Fruit fly (Drosophila melanogaster) whole organism, embryonic: Measurements from ENCODE around the gene CG32195.

Experiments used
- CG10321 ChIP-seq: fragments of 200-800 bp; sonication (Bioruptor generic); IDR thresholded peaks from 2 replicates; pipeline ENCODE4 v1.3.6; 2022; ENCODE audit warnings: missing biosample characterization, missing genetic modification characterization
- CG10979 ChIP-seq: fragments of 200-800 bp; sonication (Bioruptor generic); optimal IDR thresholded peaks from 2 replicates; lab custom pipeline; 2018; ENCODE audit warnings: missing biosample characterization, mild to moderate bottlenecking, missing genetic modification characterization, moderate library complexity
- CG13123 ChIP-seq: fragments of 200-800 bp; sonication (Bioruptor generic); optimal IDR thresholded peaks from 2 replicates; lab custom pipeline; 2016; ENCODE audit warnings: missing biosample characterization, missing genetic modification characterization
- CG13624 ChIP-seq: fragments of 200-800 bp; sonication (Bioruptor generic); optimal IDR thresholded peaks from 2 replicates; lab custom pipeline; 2016; ENCODE audit warnings: missing biosample characterization, missing genetic modification characterization
- CG13894 ChIP-seq: fragments of 200-800 bp; sonication (Bioruptor generic); optimal IDR thresholded peaks from 3 replicates; lab custom pipeline; 2018; ENCODE audit warnings: missing biosample characterization, mild to moderate bottlenecking, missing genetic modification characterization, moderate library complexity
- CG14014 ChIP-seq: fragments of 200-800 bp; sonication (Bioruptor generic); IDR thresholded peaks from 2 replicates; pipeline ENCODE4 v1.3.6; 2022; ENCODE audit warnings: missing biosample characterization, missing genetic modification characterization
- CG14050 ChIP-seq: fragments of 200-800 bp; sonication (Bioruptor generic); IDR thresholded peaks from 3 replicates; pipeline ENCODE4 v1.3.6; 2022; ENCODE audit warnings: missing biosample characterization, missing genetic modification characterization
- CG15011 ChIP-seq: fragments of 200-800 bp; sonication (Bioruptor generic); optimal IDR thresholded peaks from 3 replicates; lab custom pipeline; 2018; ENCODE audit warnings: missing biosample characterization, mild to moderate bottlenecking, missing genetic modification characterization
- CG15601 ChIP-seq: fragments of 200-800 bp; sonication (Bioruptor generic); optimal IDR thresholded peaks from 3 replicates; lab custom pipeline; 2019; ENCODE audit warnings: missing biosample characterization, mild to moderate bottlenecking, missing genetic modification characterization, moderate library complexity
- CG18764 ChIP-seq: fragments of 200-800 bp; sonication (Bioruptor generic); optimal IDR thresholded peaks from 3 replicates; lab custom pipeline; 2016; ENCODE audit warnings: missing biosample characterization, missing genetic modification characterization
- CG2875 ChIP-seq: fragments of 200-800 bp; sonication (Bioruptor generic); optimal IDR thresholded peaks from 2 replicates; lab custom pipeline; 2017; ENCODE audit warnings: missing biosample characterization, mild to moderate bottlenecking, missing genetic modification characterization, missing genetic modification reagents
- CG31441 ChIP-seq: fragments of 200-800 bp; sonication (Bioruptor generic); IDR thresholded peaks from 2 replicates; pipeline ENCODE4 v1.3.6; 2022; ENCODE audit warnings: missing biosample characterization, missing genetic modification characterization
- CG3726 ChIP-seq: fragments of 200-800 bp; sonication (Bioruptor generic); IDR thresholded peaks from 3 replicates; pipeline ENCODE4, ENCODE4 v1.3.6; 2022; ENCODE audit warnings: missing biosample characterization, missing genetic modification characterization
- CG3838 ChIP-seq: fragments of 200-800 bp; sonication (Bioruptor generic); optimal IDR thresholded peaks from 3 replicates; lab custom pipeline; 2016; ENCODE audit warnings: missing biosample characterization, missing genetic modification characterization
- CG8765 ChIP-seq: fragments of 200-800 bp; sonication (Bioruptor generic); IDR thresholded peaks from 2 replicates; pipeline ENCODE4 v1.3.6; 2022; ENCODE audit warnings: missing biosample characterization, missing genetic modification characterization
- CG8924 ChIP-seq: fragments of 200-800 bp; optimal IDR thresholded peaks from 3 replicates; lab custom pipeline; 2019; ENCODE audit warnings: missing biosample characterization, mild to moderate bottlenecking, missing genetic modification characterization, moderate library complexity
- CG9876 ChIP-seq: fragments of 200-800 bp; sonication (Bioruptor generic); optimal IDR thresholded peaks from 2 replicates; lab custom pipeline; 2016; ENCODE audit warnings: missing biosample characterization, missing genetic modification characterization
- Dbx ChIP-seq: fragments of 200-800 bp; sonication (Bioruptor generic); IDR thresholded peaks from 3 replicates; pipeline ENCODE4 v1.3.6; 2022; ENCODE audit warnings: missing biosample characterization, missing genetic modification characterization
- Dll ChIP-seq: fragments of 200-800 bp; sonication (Bioruptor generic); IDR thresholded peaks from 4 replicates; pipeline ENCODE4 v1.3.6; 2022; ENCODE audit warnings: missing biosample characterization, missing genetic modification characterization; ENCODE audit not compliant: partially characterized antibody
- Eip74EF ChIP-seq, 2 experiments: fragments of 200-800 bp in 1 of 2; fragments of >200 bp in 1 of 2; sonication (Bioruptor generic) in 1 of 2; optimal IDR thresholded peaks; 2 replicates each; lab custom pipeline; 2017 to 2019; ENCODE audit warnings: missing biosample characterization in 2 of 2, missing genetic modification characterization in 2 of 2, mild to moderate bottlenecking in 1 of 2, moderate library complexity in 1 of 2
- Ets97D ChIP-seq: fragments of 200-800 bp; sonication (Bioruptor generic); optimal IDR thresholded peaks from 3 replicates; lab custom pipeline; 2016; ENCODE audit warnings: missing biosample characterization, missing genetic modification characterization
- HLHmδ ChIP-seq: fragments of 200-800 bp; sonication (Bioruptor generic); optimal IDR thresholded peaks from 2 replicates; lab custom pipeline; 2018; ENCODE audit warnings: missing biosample characterization, mild to moderate bottlenecking, missing genetic modification characterization, moderate library complexity
- MBD-R2 ChIP-seq: fragments of 200-800 bp; sonication (Bioruptor generic); IDR thresholded peaks from 2 replicates; pipeline ENCODE4 v1.3.6; 2022; ENCODE audit warnings: missing biosample characterization, missing genetic modification characterization
- Med ChIP-seq: fragments of 200-800 bp; sonication (Bioruptor generic); peaks from one replicate; lab custom pipeline; 2016; ENCODE audit warnings: missing biosample characterization, missing genetic modification characterization, mild to moderate bottlenecking, inconsistent platforms, moderate library complexity
- NC2α ChIP-seq: fragments of 200-800 bp; sonication (Bioruptor generic); optimal IDR thresholded peaks from 2 replicates; lab custom pipeline; 2016; ENCODE audit warnings: missing biosample characterization, missing genetic modification characterization
- Oli ChIP-seq: fragments of 200-800 bp; sonication (Bioruptor generic); optimal IDR thresholded peaks from 2 replicates; lab custom pipeline; 2018; ENCODE audit warnings: missing biosample characterization, mild to moderate bottlenecking, missing genetic modification characterization, moderate library complexity
- Six4 ChIP-seq: fragments of 200-800 bp; sonication (Bioruptor generic); optimal IDR thresholded peaks from 2 replicates; lab custom pipeline; 2016; ENCODE audit warnings: missing biosample characterization, missing genetic modification characterization
- Usf ChIP-seq: fragments of 200-800 bp; sonication (Bioruptor generic); optimal IDR thresholded peaks from 2 replicates; lab custom pipeline; 2017; ENCODE audit warnings: missing genotype, missing biosample characterization, missing genetic modification characterization
- Vsx1 ChIP-seq: fragments of 200-800 bp; sonication (Bioruptor generic); optimal IDR thresholded peaks from 2 replicates; lab custom pipeline; 2017; ENCODE audit warnings: missing biosample characterization, mild to moderate bottlenecking, missing genetic modification characterization, missing genetic modification reagents
- ap ChIP-seq: fragments of 200-800 bp; sonication (Bioruptor generic); IDR thresholded peaks from 2 replicates; pipeline ENCODE4 v1.3.6; 2022; ENCODE audit warnings: missing biosample characterization, missing genetic modification characterization
- az2 ChIP-seq: fragments of 200-800 bp; sonication (Bioruptor generic); optimal IDR thresholded peaks from 3 replicates; lab custom pipeline; 2016; ENCODE audit warnings: missing biosample characterization, missing genetic modification characterization
- bigmax ChIP-seq: fragments of 200-800 bp; sonication (Bioruptor generic); optimal IDR thresholded peaks from 2 replicates; lab custom pipeline; 2018; ENCODE audit warnings: missing biosample characterization, mild to moderate bottlenecking, missing genetic modification characterization
- chm ChIP-seq: fragments of 200-800 bp; sonication (Bioruptor generic); IDR thresholded peaks from 2 replicates; pipeline ENCODE4 v1.3.6; 2022; ENCODE audit warnings: missing biosample characterization, missing genetic modification characterization
- crp ChIP-seq, 2 experiments: fragments of 200-800 bp; sonication (Bioruptor generic); optimal IDR thresholded peaks; 2 replicates in 1 of 2; 3 replicates in 1 of 2; lab custom pipeline; 2017; ENCODE audit warnings: missing biosample characterization in 2 of 2, missing genetic modification characterization in 2 of 2, mild to moderate bottlenecking in 1 of 2, moderate library complexity in 1 of 2
- dmrt11E ChIP-seq: fragments of 200-800 bp; sonication (Bioruptor generic); optimal IDR thresholded peaks from 3 replicates; lab custom pipeline; 2018; ENCODE audit warnings: missing biosample characterization, mild to moderate bottlenecking, missing genetic modification characterization, moderate library complexity
- fd102C ChIP-seq: fragments of 200-800 bp; sonication (Bioruptor generic); optimal IDR thresholded peaks from 2 replicates; lab custom pipeline; 2018; ENCODE audit warnings: missing biosample characterization, mild to moderate bottlenecking, missing genetic modification characterization, moderate library complexity
- fd3F ChIP-seq: fragments of 200-800 bp; sonication (Bioruptor generic); optimal IDR thresholded peaks from 2 replicates; lab custom pipeline; 2018; ENCODE audit warnings: missing biosample characterization, mild to moderate bottlenecking, missing genetic modification characterization, moderate library complexity
- gcm ChIP-seq: fragments of 200-800 bp; sonication (Bioruptor generic); optimal IDR thresholded peaks from 2 replicates; lab custom pipeline; 2019; ENCODE audit warnings: missing biosample characterization, mild to moderate bottlenecking, missing genetic modification characterization, moderate library complexity
- gcm2 ChIP-seq: fragments of 200-800 bp; sonication (Bioruptor generic); optimal IDR thresholded peaks from 2 replicates; lab custom pipeline; 2016; ENCODE audit warnings: missing biosample characterization, missing genetic modification characterization
- gsb ChIP-seq: fragments of 200-800 bp; sonication (Bioruptor generic); IDR thresholded peaks from 2 replicates; pipeline ENCODE4 v1.3.6; 2022; ENCODE audit warnings: missing biosample characterization, missing genetic modification characterization
- hbn ChIP-seq: fragments of 200-800 bp; sonication (Bioruptor generic); IDR thresholded peaks from 2 replicates; pipeline ENCODE4 v1.3.6; 2022; ENCODE audit warnings: missing biosample characterization, missing genetic modification characterization; ENCODE audit not compliant: partially characterized antibody
- her ChIP-seq: fragments of 200-800 bp; sonication (Bioruptor generic); optimal IDR thresholded peaks from 2 replicates; lab custom pipeline; 2016; ENCODE audit warnings: missing biosample characterization, missing genetic modification characterization
- jigr1 ChIP-seq: fragments of 200-800 bp; sonication (Bioruptor generic); IDR thresholded peaks from 3 replicates; pipeline ENCODE4 v1.3.6; 2022; ENCODE audit warnings: missing biosample characterization, missing genetic modification characterization
- kah ChIP-seq: fragments of 200-800 bp; sonication (Bioruptor generic); optimal IDR thresholded peaks from 2 replicates; lab custom pipeline; 2018; ENCODE audit warnings: missing biosample characterization, mild to moderate bottlenecking, missing genetic modification characterization
- lola ChIP-seq, 3 experiments: fragments of >200 bp in 2 of 3; fragments of 200-800 bp in 1 of 3; sonication (Bioruptor generic) in 1 of 3; optimal IDR thresholded peaks; 2 replicates each; lab custom pipeline; 2017 to 2019; ENCODE audit warnings: missing biosample characterization in 3 of 3, missing genetic modification characterization in 3 of 3, mild to moderate bottlenecking in 1 of 3, moderate library complexity in 1 of 3
- mld ChIP-seq: fragments of 200-800 bp; sonication (Bioruptor generic); IDR thresholded peaks from 3 replicates; pipeline ENCODE4 v1.3.6; 2022; ENCODE audit warnings: missing biosample characterization, missing genetic modification characterization; ENCODE audit not compliant: partially characterized antibody
- pan ChIP-seq, 4 experiments: fragments of >200 bp in 3 of 4; fragments of 200-800 bp in 1 of 4; sonication (Bioruptor generic) in 1 of 4; optimal IDR thresholded peaks in 3 of 4; IDR thresholded peaks in 1 of 4; 2 replicates each; pipeline versions ENCODE4 v1.3.6 to Lab custom; 2017 to 2022; ENCODE audit warnings: missing biosample characterization in 2 of 4, missing genetic modification characterization in 2 of 4, mixed read lengths in 1 of 4
- pum ChIP-seq: fragments of 200-800 bp; sonication (Bioruptor generic); optimal IDR thresholded peaks from 2 replicates; lab custom pipeline; 2016; ENCODE audit warnings: missing biosample characterization, missing genetic modification characterization
- schlank ChIP-seq: fragments of 200-800 bp; sonication (Bioruptor generic); optimal IDR thresholded peaks from 2 replicates; lab custom pipeline; 2018; ENCODE audit warnings: missing biosample characterization, mild to moderate bottlenecking, missing genetic modification characterization
- shn ChIP-seq: fragments of 200-800 bp; sonication (Bioruptor generic); optimal IDR thresholded peaks from 3 replicates; lab custom pipeline; 2016; ENCODE audit warnings: missing biosample characterization, missing genetic modification characterization
- ssp ChIP-seq: fragments of 200-800 bp; sonication (Bioruptor generic); IDR thresholded peaks from 2 replicates; pipeline ENCODE4 v1.3.6; 2022; ENCODE audit warnings: missing biosample characterization, missing genetic modification characterization

CG32195 gene

DNA sequence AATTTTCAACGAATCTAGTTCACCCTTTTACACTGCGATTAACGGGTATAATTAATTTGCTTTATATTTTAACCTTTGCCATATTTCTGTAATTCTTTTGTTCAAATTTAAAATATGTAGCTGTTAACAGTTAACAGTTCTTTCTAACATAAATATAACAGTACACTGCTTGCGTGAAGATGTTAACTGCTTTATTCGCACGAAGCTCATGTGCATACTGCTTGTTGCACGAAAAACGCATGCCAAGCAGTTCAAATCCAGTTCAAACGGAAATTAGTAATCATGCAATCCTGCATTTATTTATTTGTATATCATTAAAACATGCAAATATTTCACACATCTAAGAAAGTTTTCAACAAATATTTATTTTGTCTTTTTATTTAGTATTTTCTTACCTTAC, 24.7 kb upstream of the CG32195 start (continued):
- TF ChIP-seq CG2875 (GFP tag; lab: Kevin White, UChicago) (no peak), Dll (no peak), pan (optimal IDR thresholded peaks at IDR 0.05; lab: Kevin White, UChicago) (no peak), pan (GFP tag; optimal IDR thresholded peaks at IDR 0.05 in 1 of 2, IDR thresholded peaks at IDR 0.05 in 1 of 2) (no peak), Six4 (no peak), schlank (tag; lab: Kevin White, UChicago) (no peak), MBD-R2 (GFP tag; lab: Robert Waterston, UW) (0 out of 2 replicates have a peak, but pooled peaks have one; percentile 25), her (GFP tag; lab: Kevin White, UChicago) (no peak), mld (no peak), gsb (no peak), NC2α (GFP tag; lab: Kevin White, UChicago) (no peak), CG18764 (GFP tag; lab: Kevin White, UChicago) (no peak), CG3838 (GFP tag; lab: Kevin White, UChicago) (no peak), Eip74EF (GFP tag; optimal IDR thresholded peaks at IDR 0.05; lab: Kevin White, UChicago) (peak in 1 of 2 experiments; percentile 99), gcm2 (GFP tag; lab: Kevin White, UChicago) (no peak), Vsx1 (GFP tag; lab: Kevin White, UChicago) (no peak), fd3F (GFP tag; lab: Kevin White, UChicago) (no peak), shn (GFP tag; lab: Kevin White, UChicago) (no peak), CG8765 (no peak), pum (GFP tag; lab: Kevin White, UChicago) (no peak), HLHmδ (GFP tag; lab: Kevin White, UChicago) (no peak), ssp (GFP tag; lab: Robert Waterston, UW) (no peak), chm (GFP tag; lab: Robert Waterston, UW) (no peak), CG10979 (tag; lab: Kevin White, UChicago) (no peak), Dbx (GFP tag; lab: Robert Waterston, UW) (no peak), Med (GFP tag; lab: Kevin White, UChicago) (peak; percentile 84), az2 (GFP tag; lab: Kevin White, UChicago) (no peak), hbn (GFP tag; lab: Robert Waterston, UW) (no peak), Ets97D (GFP tag; lab: Kevin White, UChicago) (peak; percentile 78), gcm (GFP tag; lab: Kevin White, UChicago) (no peak), CG8924 (no peak), crp (GFP tag; optimal IDR thresholded peaks at IDR 0.05; lab: Kevin White, UChicago) (no peak), CG9876 (GFP tag; lab: Kevin White, UChicago) (no peak), CG14050 (no peak), CG13624 (GFP tag; lab: Kevin White, UChicago) (peak; percentile 22), CG15601 (tag; lab: Kevin White, UChicago) (peak; percentile 33), Oli (tag; lab: Kevin White, UChicago) (no peak), fd102C (GFP tag; lab: Kevin White, UChicago) (no peak), CG31441 (GFP tag; lab: Robert Waterston, UW) (no peak), bigmax (GFP tag; lab: Kevin White, UChicago) (no peak), Usf (GFP tag; lab: Kevin White, UChicago) (no peak), lola (GFP tag; optimal IDR thresholded peaks at IDR 0.05; lab: Kevin White, UChicago) (no peak), CG14014 (no peak), CG10321 (GFP tag; lab: Robert Waterston, UW) (no peak), ap (no peak), jigr1 (no peak), kah (GFP tag; lab: Kevin White, UChicago) (no peak), CG13894 (no peak), dmrt11E (tag; lab: Kevin White, UChicago) (no peak), CG15011 (GFP tag; lab: Kevin White, UChicago) (no peak), CG13123 (no peak), CG3726 (GFP tag; lab: Robert Waterston, UW) (no peak)
